Fruit fly (Drosophila melanogaster): ENCODE results near the gene CG42780.

CG42780 gene

DNA sequence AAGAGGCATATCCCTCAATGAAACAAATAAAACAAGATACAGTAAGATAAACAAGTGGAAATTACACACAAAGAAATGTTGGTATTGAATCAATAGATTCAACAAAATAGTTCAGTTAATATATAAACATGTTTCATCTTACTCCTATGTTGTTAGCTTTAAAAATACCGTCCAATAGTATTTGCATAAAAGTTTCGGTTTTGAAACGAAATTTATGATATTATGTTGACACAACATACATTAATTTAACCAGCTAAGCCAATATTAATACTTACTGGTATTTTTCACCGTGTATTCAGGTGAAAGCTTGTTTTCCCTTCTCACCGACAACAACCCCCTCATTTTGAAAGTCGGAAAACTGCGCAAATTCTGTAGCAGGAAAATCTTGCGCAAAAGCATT lies 6.5 kb upstream of the CG42780 start (continued):
- TF ChIP-seq Six4 (GFP tag; optimal IDR thresholded peaks at IDR 0.05) = peak; percentile 28
- TF ChIP-seq zen2 (GFP tag; IDR thresholded peaks at IDR 0.05; ENCODE audit: partially characterized antibody) = no peak
- TF ChIP-seq da (GFP tag; optimal IDR thresholded peaks at IDR 0.05) = no peak
- TF ChIP-seq aop (GFP tag; IDR thresholded peaks at IDR 0.05) = no peak
- no peak for TF ChIP-seq H2.0 (GFP tag; IDR thresholded peaks at IDR 0.05)
- peak; percentile 21 for TF ChIP-seq repo (GFP tag; optimal IDR thresholded peaks at IDR 0.05)
- peak; percentile 77 for TF ChIP-seq Fer3 (tag; optimal IDR thresholded peaks at IDR 0.05)
- no peak for TF ChIP-seq CG4282 (GFP tag; optimal IDR thresholded peaks at IDR 0.05)
- no peak for TF ChIP-seq ara (GFP tag; IDR thresholded peaks at IDR 0.05)
- peak; percentile 68 for TF ChIP-seq CG6813 (GFP tag; optimal IDR thresholded peaks at IDR 0.05)
- no peak for TF ChIP-seq inv (GFP tag; IDR thresholded peaks at IDR 0.05; ENCODE audit: partially characterized antibody)
- TF ChIP-seq slbo (GFP tag; IDR thresholded peaks at IDR 0.05) = peak; percentile 63
- TF ChIP-seq CG6654 (GFP tag; optimal IDR thresholded peaks at IDR 0.05) = no peak
- peak; percentile 65 for TF ChIP-seq org-1 (GFP tag; optimal IDR thresholded peaks at IDR 0.05)
- TF ChIP-seq CG13296 (GFP tag; optimal IDR thresholded peaks at IDR 0.05) = peak; percentile 66
- TF ChIP-seq sob (GFP tag; IDR thresholded peaks at IDR 0.05) = peak; percentile 54
- TF ChIP-seq CG3838 (GFP tag; optimal IDR thresholded peaks at IDR 0.05) = no peak
- no peak for TF ChIP-seq Dip2 (GFP tag; IDR thresholded peaks at IDR 0.05)
- peak; percentile 77 for TF ChIP-seq CG7839 (tag; optimal IDR thresholded peaks at IDR 0.05)
- TF ChIP-seq MESR4 (GFP tag; optimal IDR thresholded peaks at IDR 0.05) = no peak
- no peak for TF ChIP-seq dan (GFP tag; IDR thresholded peaks at IDR 0.05)
- TF ChIP-seq gcm (GFP tag; optimal IDR thresholded peaks at IDR 0.05) = peak; percentile 42
- no peak for TF ChIP-seq CG10321 (GFP tag; IDR thresholded peaks at IDR 0.05)
- TF ChIP-seq dmrt99B (tag; optimal IDR thresholded peaks at IDR 0.05) = peak; percentile 77
- no peak for TF ChIP-seq CG13287 (GFP tag; IDR thresholded peaks at IDR 0.05; ENCODE audit: partially characterized antibody)
- no peak for TF ChIP-seq E2f1 (GFP tag; IDR thresholded peaks at IDR 0.05)
- peak; percentile 61 for TF ChIP-seq CG13775 (GFP tag; optimal IDR thresholded peaks at IDR 0.05)
- TF ChIP-seq az2 (GFP tag; optimal IDR thresholded peaks at IDR 0.05) = peak; percentile 61
- no peak for TF ChIP-seq knrl (GFP tag; IDR thresholded peaks at IDR 0.05; ENCODE audit: partially characterized antibody)
- peak; percentile 57 for TF ChIP-seq CG9932 (GFP tag; IDR thresholded peaks at IDR 0.05)
- TF ChIP-seq GATAe (GFP tag; conservative IDR thresholded peaks at IDR 0.05) = no peak
- peak; percentile 67 for TF ChIP-seq CG6765 (GFP tag; optimal IDR thresholded peaks at IDR 0.05)
- TF ChIP-seq CG11093 (GFP tag; IDR thresholded peaks at IDR 0.05) = 0 out of 3 replicates have a peak, but pooled peaks have one; percentile 35
- peak; percentile 70 for TF ChIP-seq CoRest (tag; optimal IDR thresholded peaks at IDR 0.05)
- TF ChIP-seq CG17612 (GFP tag; IDR thresholded peaks at IDR 0.05) = no peak
- no peak for TF ChIP-seq crp (GFP tag; optimal IDR thresholded peaks at IDR 0.05)
- no peak for TF ChIP-seq CG7745 (tag; optimal IDR thresholded peaks at IDR 0.05)
- peak; percentile 10 for TF ChIP-seq CG8290 (GFP tag; optimal IDR thresholded peaks at IDR 0.05)
- peak in 1 of 2 experiments; percentile 78 for TF ChIP-seq CG8290 (tag; optimal IDR thresholded peaks at IDR 0.05)
- TF ChIP-seq CG31365 (tag; optimal IDR thresholded peaks at IDR 0.05) = peak; percentile 57
- peak; percentile 42 for TF ChIP-seq eyg (GFP tag; optimal IDR thresholded peaks at IDR 0.05)
- TF ChIP-seq tx (GFP tag; optimal IDR thresholded peaks at IDR 0.05) = no peak
- peak; percentile 44 for TF ChIP-seq Bteb2 (GFP tag; optimal IDR thresholded peaks at IDR 0.05)
- TF ChIP-seq Dref (GFP tag; IDR thresholded peaks at IDR 0.05) = no peak
- no peak; the same call in 1 of the 2 replicates for TF ChIP-seq ttk (GFP tag; IDR thresholded peaks at IDR 0.05)
- peak; percentile 33 for TF ChIP-seq CG6254 (GFP tag; optimal IDR thresholded peaks at IDR 0.05)
- peak; percentile 65 for TF ChIP-seq wek (GFP tag; optimal IDR thresholded peaks at IDR 0.05)
- TF ChIP-seq ATbp (GFP tag; optimal IDR thresholded peaks at IDR 0.05) = peak; percentile 81
- TF ChIP-seq yki (optimal IDR thresholded peaks at IDR 0.05) = no peak
- TF ChIP-seq CG9797 (GFP tag; optimal IDR thresholded peaks at IDR 0.05) = no peak
- no peak for TF ChIP-seq MBD-R2 (GFP tag; IDR thresholded peaks at IDR 0.05)
- TF ChIP-seq CG11723 (GFP tag; optimal IDR thresholded peaks at IDR 0.05) = peak; percentile 37
